Worm (Caenorhabditis elegans) whole organism, midembryonic: ENCODE data around the gene aptf-4.

Source experiments
- T22C8.4 ChIP-seq: fragments of 200-800 bp; sonication (Bioruptor generic); IDR thresholded peaks from 2 replicates; pipeline ENCODE4 v1.3.6; 2022; ENCODE audit warnings: missing genetic modification characterization, missing compliant biosample characterization
- cog-1 ChIP-seq: sonication (generic microtip); optimal IDR thresholded peaks from 2 replicates; lab custom pipeline; 2016; ENCODE audit warnings: missing genetic modification characterization, missing compliant biosample characterization
- flt-1 ChIP-seq: fragments of 200-800 bp; sonication (Bioruptor generic); IDR thresholded peaks from 2 replicates; pipeline ENCODE4 v1.3.6; 2022; ENCODE audit warnings: missing genetic modification characterization, missing compliant biosample characterization
- klf-2 ChIP-seq: fragments of 200-800 bp; sonication (Bioruptor generic); conservative IDR thresholded peaks from 2 replicates; pipeline ENCODE4 v1.3.6; 2022; ENCODE audit warnings: missing genetic modification reagents, missing genetic modification characterization, missing compliant biosample characterization
- med-1 ChIP-seq: sonication (generic microtip); optimal IDR thresholded peaks from 2 replicates; lab custom pipeline; 2017; ENCODE audit warnings: missing genetic modification characterization, mild to moderate bottlenecking, missing compliant biosample characterization, antibody characterized with exemption, missing genetic modification reagents; ENCODE audit not compliant: insufficient read depth
- ref-1 ChIP-seq: fragments of 200-800 bp; sonication (Bioruptor generic); conservative IDR thresholded peaks from 2 replicates; pipeline ENCODE4 v1.3.6; 2022; ENCODE audit warnings: missing genetic modification reagents, missing genetic modification characterization, missing compliant biosample characterization
- tab-1 ChIP-seq: fragments of 200-800 bp; sonication (Bioruptor generic); IDR thresholded peaks from 2 replicates; pipeline ENCODE4 v1.3.6; 2022; ENCODE audit warnings: missing genetic modification characterization, missing compliant biosample characterization
- ztf-23 ChIP-seq: fragments of 200-800 bp; sonication (Bioruptor generic); IDR thresholded peaks from 2 replicates; pipeline ENCODE4 v1.3.6; 2022; ENCODE audit warnings: missing genetic modification reagents, missing genetic modification characterization, missing compliant biosample characterization
- ztf-29 ChIP-seq: fragments of 200-800 bp; sonication (Bioruptor generic); IDR thresholded peaks from 2 replicates; pipeline ENCODE4 v1.3.6; 2022; ENCODE audit warnings: missing genetic modification reagents, missing genetic modification characterization, missing compliant biosample characterization

aptf-4 gene

DNA sequence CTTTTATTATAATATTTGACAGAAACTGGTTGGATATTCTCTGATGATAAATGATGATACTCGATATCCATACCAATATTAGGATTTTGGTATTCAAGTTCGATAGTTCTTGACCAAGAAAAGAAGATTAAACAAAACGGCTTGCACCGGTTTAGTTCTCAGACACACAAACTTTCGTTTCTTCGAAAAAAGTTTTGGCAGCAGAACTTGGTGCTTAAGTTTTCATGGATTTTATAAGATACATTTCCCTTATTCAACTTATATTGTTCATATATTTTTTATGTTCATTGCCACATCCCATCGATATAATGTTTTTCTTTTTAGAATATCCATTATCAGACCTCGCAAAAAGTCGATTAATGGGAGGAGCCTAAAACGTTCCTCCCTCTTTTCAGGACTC lies at the start of gene aptf-4:
Gene aptf-4 (plus strand): TSS at position 301 of the 400 bp plus-strand sequence.
- TF ChIP-seq ztf-23 (GFP tag; lab: Robert Waterston, UW) (no peak), med-1 (GFP tag; lab: Kevin White, UChicago) (no peak), T22C8.4 (GFP tag; lab: Robert Waterston, UW) (no peak), flt-1 (GFP tag; lab: Robert Waterston, UW) (no peak), ztf-29 (GFP tag; lab: Robert Waterston, UW) (no peak), klf-2 (GFP tag; lab: Robert Waterston, UW) (no peak), tab-1 (GFP tag; lab: Robert Waterston, UW) (no peak), cog-1 (tag; lab: Kevin White, UChicago) (no peak), ref-1 (GFP tag; lab: Robert Waterston, UW) (no peak)

DNA sequence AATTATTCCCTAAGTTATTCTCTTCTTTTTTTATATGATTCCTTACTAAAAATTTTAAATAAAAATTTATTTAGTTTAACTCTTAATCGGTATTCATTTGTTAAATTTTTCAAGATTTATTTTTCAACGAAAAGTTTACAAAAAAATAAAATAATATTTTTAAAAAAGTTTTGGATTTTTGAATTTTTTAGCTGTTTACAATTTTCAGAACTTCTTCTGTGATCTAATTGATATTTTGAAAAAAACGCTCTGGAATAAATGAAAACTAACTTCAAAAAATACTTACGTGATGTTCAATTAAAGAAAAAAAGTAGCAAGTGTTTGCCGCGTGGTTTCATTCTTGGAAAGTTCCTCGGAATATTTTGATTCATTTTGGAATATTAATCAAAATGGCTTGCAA lies 45.5 kb upstream of the aptf-4 start, which contains the start of gene decr-1.2:
Gene decr-1.2 (plus strand): TSS at position 301 of the 400 bp plus-strand sequence.
- TF ChIP-seq ztf-29 (GFP tag; lab: Robert Waterston, UW) (no peak), tab-1 (GFP tag; lab: Robert Waterston, UW) (no peak), flt-1 (GFP tag; lab: Robert Waterston, UW) (no peak), ref-1 (GFP tag; lab: Robert Waterston, UW) (no peak), med-1 (GFP tag; lab: Kevin White, UChicago) (no peak), klf-2 (GFP tag; lab: Robert Waterston, UW) (no peak), cog-1 (tag; lab: Kevin White, UChicago) (no peak), T22C8.4 (GFP tag; lab: Robert Waterston, UW) (no peak), ztf-23 (GFP tag; lab: Robert Waterston, UW) (no peak)

DNA sequence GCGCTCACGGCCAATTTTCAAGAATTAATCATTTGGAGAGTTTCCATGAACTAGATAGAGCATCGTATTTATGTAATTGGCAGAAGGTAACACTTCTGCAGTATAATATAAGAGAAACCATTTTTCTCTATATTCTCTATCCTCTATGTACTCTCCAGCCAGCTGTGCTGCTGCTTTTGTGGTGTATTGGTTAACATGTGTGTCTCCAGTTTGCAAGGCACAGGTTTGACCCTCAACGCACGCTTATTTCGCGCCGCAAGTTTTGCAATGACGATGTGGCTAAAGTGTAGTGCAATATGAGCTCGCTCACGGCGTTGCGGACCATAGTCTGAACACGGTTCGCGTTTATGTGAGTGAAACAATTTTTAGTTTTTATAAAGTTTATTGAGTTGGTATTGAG lies 43.8 kb upstream of the aptf-4 start:
- TF ChIP-seq flt-1 (GFP tag; lab: Robert Waterston, UW) (peak; percentile 92), ref-1 (GFP tag; lab: Robert Waterston, UW) (peak; percentile 90), T22C8.4 (GFP tag; lab: Robert Waterston, UW) (peak; percentile 63; the same call in 1 of the 2 replicates), med-1 (GFP tag; lab: Kevin White, UChicago) (peak; percentile 40), tab-1 (GFP tag; lab: Robert Waterston, UW) (peak; percentile 91), ztf-23 (GFP tag; lab: Robert Waterston, UW) (no peak; the same call in none of the 2 replicates), klf-2 (GFP tag; lab: Robert Waterston, UW) (peak; percentile 84), cog-1 (tag; lab: Kevin White, UChicago) (peak; percentile 52), ztf-29 (GFP tag; lab: Robert Waterston, UW) (peak; percentile 82)

DNA sequence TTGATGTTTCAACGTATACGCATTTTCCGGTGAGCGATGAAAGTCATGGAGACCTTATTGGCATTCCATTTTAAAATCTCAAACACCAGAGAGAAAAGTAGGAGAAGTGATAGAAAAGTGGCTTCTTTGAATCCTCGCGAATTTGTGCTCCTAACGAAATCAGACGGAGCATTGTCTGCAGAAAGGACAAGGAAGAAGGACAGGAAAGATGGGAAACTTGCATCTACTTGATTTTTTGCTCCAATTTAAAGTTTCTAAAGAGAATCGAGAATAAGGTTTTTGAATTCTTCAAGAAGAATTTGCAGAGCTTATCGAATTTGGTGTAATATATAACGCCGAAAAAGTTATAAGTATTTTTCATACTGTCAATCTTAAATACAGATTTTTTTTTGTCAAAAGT lies 39.7 kb upstream of the aptf-4 start:
- TF ChIP-seq klf-2 (GFP tag; lab: Robert Waterston, UW) (no peak), tab-1 (GFP tag; lab: Robert Waterston, UW) (no peak), med-1 (GFP tag; lab: Kevin White, UChicago) (no peak), flt-1 (GFP tag; lab: Robert Waterston, UW) (no peak), ref-1 (GFP tag; lab: Robert Waterston, UW) (no peak), T22C8.4 (GFP tag; lab: Robert Waterston, UW) (no peak)

DNA sequence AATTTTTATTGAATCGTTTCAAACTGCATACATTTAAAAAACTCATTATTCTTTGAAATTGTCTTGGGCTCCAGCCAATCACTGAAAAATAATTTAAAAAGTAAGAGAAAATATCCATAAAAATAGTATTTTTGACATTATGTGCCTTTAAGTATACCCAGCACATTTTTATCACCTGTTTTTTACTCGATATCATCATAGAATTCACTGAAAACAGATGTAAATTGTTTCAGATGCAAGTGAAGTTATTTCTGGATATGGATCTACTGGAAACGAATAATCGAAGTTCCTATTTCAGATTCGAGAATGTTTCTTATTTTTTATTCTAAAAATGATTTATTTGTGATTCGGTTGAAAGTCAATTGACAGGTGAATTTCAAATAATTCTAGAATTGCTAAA lies 36.2 kb upstream of the aptf-4 start:
- no peak for TF ChIP-seq klf-2 (GFP tag; lab: Robert Waterston, UW)
- TF ChIP-seq T22C8.4 (GFP tag; lab: Robert Waterston, UW): no peak
- no peak for TF ChIP-seq ztf-23 (GFP tag; lab: Robert Waterston, UW)
- TF ChIP-seq flt-1 (GFP tag; lab: Robert Waterston, UW): no peak
- no peak for TF ChIP-seq cog-1 (tag; lab: Kevin White, UChicago)
- no peak for TF ChIP-seq tab-1 (GFP tag; lab: Robert Waterston, UW)
- no peak for TF ChIP-seq ztf-29 (GFP tag; lab: Robert Waterston, UW)
- TF ChIP-seq ref-1 (GFP tag; lab: Robert Waterston, UW): no peak
- no peak for TF ChIP-seq med-1 (GFP tag; lab: Kevin White, UChicago)

DNA sequence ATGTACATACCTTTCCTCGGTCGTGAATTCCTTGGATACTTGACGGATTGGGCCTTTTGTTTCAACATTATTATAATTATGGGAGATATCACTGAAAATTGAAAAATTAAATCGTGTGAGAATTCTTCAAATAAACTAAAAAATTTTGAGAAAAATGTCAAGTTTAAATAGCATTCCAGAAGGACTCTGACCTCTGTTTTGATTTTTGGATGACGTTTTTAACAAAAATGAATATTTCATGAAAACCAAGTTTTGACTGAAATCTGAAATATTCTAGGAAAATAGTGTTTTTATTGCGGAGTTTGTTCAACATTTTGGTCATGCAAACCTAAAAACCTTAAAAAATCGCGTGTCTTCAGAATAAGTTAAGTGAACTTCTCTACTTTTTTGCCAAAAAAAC lies 34.6 kb upstream of the aptf-4 start, which contains the start of gene glb-27:
Gene glb-27 (minus strand): TSS at position 101 of the 400 bp plus-strand sequence.
- no peak for TF ChIP-seq cog-1 (tag; lab: Kevin White, UChicago)
- TF ChIP-seq med-1 (GFP tag; lab: Kevin White, UChicago): no peak
- TF ChIP-seq T22C8.4 (GFP tag; lab: Robert Waterston, UW): no peak
- no peak for TF ChIP-seq ref-1 (GFP tag; lab: Robert Waterston, UW)

DNA sequence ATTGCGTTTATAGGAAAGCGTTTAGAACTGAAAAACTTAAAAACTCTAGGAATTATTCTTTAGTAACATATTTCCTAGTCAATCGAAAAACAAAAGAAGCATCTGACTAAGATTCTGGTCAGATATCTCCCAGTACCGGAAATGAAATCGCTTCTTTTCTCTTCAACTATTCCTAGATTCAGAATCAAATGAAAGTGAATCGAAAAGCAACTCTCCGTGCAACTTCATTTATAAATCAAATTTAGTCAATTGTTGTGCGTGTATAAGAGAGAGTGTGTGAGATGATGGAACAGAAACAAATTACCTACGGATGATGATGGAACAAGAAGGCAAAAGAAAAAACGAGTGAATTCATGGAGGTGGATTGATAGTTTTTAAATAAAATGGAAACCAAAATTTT lies 31.6 kb upstream of the aptf-4 start:
- TF ChIP-seq ztf-23 (GFP tag; lab: Robert Waterston, UW) (no peak), ref-1 (GFP tag; lab: Robert Waterston, UW) (no peak), cog-1 (tag; lab: Kevin White, UChicago) (no peak), T22C8.4 (GFP tag; lab: Robert Waterston, UW) (no peak), ztf-29 (GFP tag; lab: Robert Waterston, UW) (no peak), klf-2 (GFP tag; lab: Robert Waterston, UW) (no peak), med-1 (GFP tag; lab: Kevin White, UChicago) (no peak)

DNA sequence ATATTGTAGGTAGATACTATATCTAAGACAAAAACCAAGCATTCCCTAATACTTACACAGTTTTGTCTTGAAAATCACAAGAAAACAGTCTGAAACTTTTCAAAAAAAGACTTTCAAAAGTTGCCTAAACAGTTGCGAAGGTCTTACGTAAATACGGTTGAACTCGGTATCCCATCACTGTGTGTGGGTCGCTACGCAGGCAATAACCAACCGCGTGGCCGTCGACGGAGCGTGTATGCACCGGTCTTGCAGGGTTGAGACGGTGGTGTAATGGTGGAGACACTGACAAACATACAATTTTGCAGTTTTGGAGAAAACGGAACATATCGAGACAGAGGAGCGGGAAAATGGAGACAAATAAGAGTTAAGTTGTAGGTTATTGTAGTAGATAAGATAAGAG lies 29.6 kb upstream of the aptf-4 start, which contains the start of gene iff-2:
Gene iff-2 (minus strand): TSS at position 141 of the 400 bp plus-strand sequence.
- TF ChIP-seq flt-1 (GFP tag; lab: Robert Waterston, UW) (peak; percentile 89), klf-2 (GFP tag; lab: Robert Waterston, UW) (0 out of 2 replicates have a peak, but pooled peaks have one; percentile 51), T22C8.4 (GFP tag; lab: Robert Waterston, UW) (peak; percentile 52), med-1 (GFP tag; lab: Kevin White, UChicago) (no peak), ztf-29 (GFP tag; lab: Robert Waterston, UW) (peak; percentile 16; the same call in 1 of the 2 replicates), tab-1 (GFP tag; lab: Robert Waterston, UW) (peak; percentile 24; the same call in 1 of the 2 replicates), cog-1 (tag; lab: Kevin White, UChicago) (peak; percentile 97), ztf-23 (GFP tag; lab: Robert Waterston, UW) (peak; percentile 92), ref-1 (GFP tag; lab: Robert Waterston, UW) (peak; percentile 46)
